Fruit fly (Drosophila melanogaster) whole organism, embryonic: ENCODE measurements around the gene CG10063.
A peak's percentile ranks its signal among the peaks of the same experiment; 100 is the strongest.

Experiments
- Ada2b ChIP-seq: fragments of 200-800 bp; sonication (Bioruptor generic); IDR thresholded peaks from 2 replicates; pipeline ENCODE4 v1.3.6; 2022; ENCODE audit warnings: missing biosample characterization, missing genetic modification characterization
- Adf1 ChIP-seq: fragments of 200-800 bp; sonication (Bioruptor generic); IDR thresholded peaks from 2 replicates; pipeline ENCODE4 v1.3.6; 2022; ENCODE audit warnings: missing biosample characterization, missing genetic modification characterization
- Atf-2 ChIP-seq: fragments of 200-800 bp; sonication (Bioruptor generic); optimal IDR thresholded peaks from 2 replicates; lab custom pipeline; 2016; ENCODE audit warnings: missing biosample characterization, missing genetic modification characterization
- B-H2 ChIP-seq: fragments of 200-800 bp; sonication (Bioruptor generic); optimal IDR thresholded peaks from 2 replicates; lab custom pipeline; 2018; ENCODE audit warnings: missing biosample characterization, mild to moderate bottlenecking, missing genetic modification characterization
- CG11247 ChIP-seq: fragments of 200-800 bp; sonication (Bioruptor generic); IDR thresholded peaks from 2 replicates; pipeline ENCODE4 v1.3.6; 2022; ENCODE audit warnings: missing biosample characterization, missing genetic modification characterization
- CG12104 ChIP-seq: fragments of 200-800 bp; sonication (Bioruptor generic); optimal IDR thresholded peaks from 3 replicates; lab custom pipeline; 2016; ENCODE audit warnings: missing biosample characterization, missing genetic modification characterization
- CG12391 ChIP-seq: fragments of 200-800 bp; sonication (Bioruptor generic); optimal IDR thresholded peaks from 3 replicates; lab custom pipeline; 2018; ENCODE audit warnings: missing biosample characterization, mild to moderate bottlenecking, missing genetic modification characterization, moderate library complexity
- CG12942 ChIP-seq: fragments of 200-800 bp; sonication (Bioruptor generic); optimal IDR thresholded peaks from 3 replicates; lab custom pipeline; 2016; ENCODE audit warnings: missing biosample characterization, missing genetic modification characterization
- CG13287 ChIP-seq: fragments of 200-800 bp; sonication (Bioruptor generic); IDR thresholded peaks from 2 replicates; pipeline ENCODE4 v1.3.6; 2022; ENCODE audit warnings: missing biosample characterization, missing genetic modification characterization; ENCODE audit not compliant: partially characterized antibody
- CG15601 ChIP-seq: fragments of 200-800 bp; sonication (Bioruptor generic); optimal IDR thresholded peaks from 3 replicates; lab custom pipeline; 2019; ENCODE audit warnings: missing biosample characterization, mild to moderate bottlenecking, missing genetic modification characterization, moderate library complexity
- CG17912 ChIP-seq: fragments of 200-800 bp; sonication (Bioruptor generic); optimal IDR thresholded peaks from 2 replicates; lab custom pipeline; 2018; ENCODE audit warnings: missing biosample characterization, mild to moderate bottlenecking, missing genetic modification characterization
- CG18619 ChIP-seq: fragments of 200-800 bp; sonication (Bioruptor generic); optimal IDR thresholded peaks from 3 replicates; lab custom pipeline; 2017; ENCODE audit warnings: missing biosample characterization, mild to moderate bottlenecking, missing genetic modification characterization
- CG18764 ChIP-seq: fragments of 200-800 bp; sonication (Bioruptor generic); optimal IDR thresholded peaks from 3 replicates; lab custom pipeline; 2016; ENCODE audit warnings: missing biosample characterization, missing genetic modification characterization
- CG2120 ChIP-seq: fragments of 200-800 bp; sonication (Bioruptor generic); optimal IDR thresholded peaks from 3 replicates; lab custom pipeline; 2016; ENCODE audit warnings: missing biosample characterization, missing genetic modification characterization
- CG30431 ChIP-seq: fragments of 200-800 bp; sonication (Bioruptor generic); optimal IDR thresholded peaks from 2 replicates; lab custom pipeline; 2017; ENCODE audit warnings: missing biosample characterization, missing genetic modification characterization
- CG3726 ChIP-seq: fragments of 200-800 bp; sonication (Bioruptor generic); IDR thresholded peaks from 3 replicates; pipeline ENCODE4, ENCODE4 v1.3.6; 2022; ENCODE audit warnings: missing biosample characterization, missing genetic modification characterization
- CG42726 ChIP-seq: fragments of 200-800 bp; sonication (Bioruptor generic); IDR thresholded peaks from 2 replicates; pipeline ENCODE4 v1.3.6; 2022; ENCODE audit warnings: missing biosample characterization, missing genetic modification characterization; ENCODE audit not compliant: partially characterized antibody
- CG4730 ChIP-seq: fragments of 200-800 bp; sonication (Bioruptor generic); IDR thresholded peaks from 2 replicates; pipeline ENCODE4 v1.3.6; 2022; ENCODE audit warnings: missing biosample characterization, missing genetic modification characterization
- CG6654 ChIP-seq: fragments of 200-800 bp; sonication (Bioruptor generic); optimal IDR thresholded peaks from 2 replicates; lab custom pipeline; 2017; ENCODE audit warnings: missing biosample characterization, mild to moderate bottlenecking, missing genetic modification characterization
- CG6791 ChIP-seq: fragments of 200-800 bp; sonication (Bioruptor generic); IDR thresholded peaks from 3 replicates; pipeline ENCODE4 v1.3.6; 2022; ENCODE audit warnings: missing biosample characterization, missing genetic modification characterization; ENCODE audit not compliant: partially characterized antibody
- CG7987 ChIP-seq: fragments of 200-800 bp; sonication (Bioruptor generic); optimal IDR thresholded peaks from 2 replicates; lab custom pipeline; 2018; ENCODE audit warnings: missing biosample characterization, mild to moderate bottlenecking, missing genetic modification characterization, moderate library complexity
- CG8765 ChIP-seq: fragments of 200-800 bp; sonication (Bioruptor generic); IDR thresholded peaks from 2 replicates; pipeline ENCODE4 v1.3.6; 2022; ENCODE audit warnings: missing biosample characterization, missing genetic modification characterization
- CG8924 ChIP-seq: fragments of 200-800 bp; optimal IDR thresholded peaks from 3 replicates; lab custom pipeline; 2019; ENCODE audit warnings: missing biosample characterization, mild to moderate bottlenecking, missing genetic modification characterization, moderate library complexity
- Camta ChIP-seq: fragments of 200-800 bp; sonication (Bioruptor generic); optimal IDR thresholded peaks from 2 replicates; lab custom pipeline; 2016; ENCODE audit warnings: missing biosample characterization, missing genetic modification characterization
- CkIIα-i1 ChIP-seq: fragments of 200-800 bp; sonication (Bioruptor generic); IDR thresholded peaks from 2 replicates; pipeline ENCODE4 v1.3.6; 2022; ENCODE audit warnings: missing biosample characterization, missing genetic modification characterization
- Deaf1 ChIP-seq: fragments of 200-800 bp; optimal IDR thresholded peaks from 3 replicates; lab custom pipeline; 2019; ENCODE audit warnings: missing biosample characterization, mild to moderate bottlenecking, missing genetic modification characterization, moderate library complexity
- Dip2 ChIP-seq: fragments of 200-800 bp; sonication (Bioruptor generic); IDR thresholded peaks from 2 replicates; pipeline ENCODE4 v1.3.6; 2022; ENCODE audit warnings: missing biosample characterization, missing genetic modification characterization
- Dp ChIP-seq: fragments of 200-800 bp; sonication (Bioruptor generic); optimal IDR thresholded peaks from 2 replicates; lab custom pipeline; 2018; ENCODE audit warnings: missing biosample characterization, mild to moderate bottlenecking, missing genetic modification characterization, moderate library complexity
- Dref ChIP-seq: fragments of 200-800 bp; sonication (Bioruptor generic); IDR thresholded peaks from 2 replicates; pipeline ENCODE4 v1.3.6; 2022; ENCODE audit warnings: missing biosample characterization, missing genetic modification characterization
- NC2β ChIP-seq: fragments of 200-800 bp; sonication (Bioruptor generic); optimal IDR thresholded peaks from 2 replicates; lab custom pipeline; 2016; ENCODE audit warnings: missing biosample characterization, missing genetic modification characterization
- NFAT ChIP-seq: fragments of 200-800 bp; sonication (Bioruptor generic); IDR thresholded peaks from 2 replicates; pipeline ENCODE4 v1.3.6; 2022; ENCODE audit warnings: missing biosample characterization, missing genetic modification characterization
- Pdp1 ChIP-seq, 2 experiments: fragments of 200-800 bp; sonication (Bioruptor generic); optimal IDR thresholded peaks; 3 replicates each; lab custom pipeline; 2016; ENCODE audit warnings: missing biosample characterization in 2 of 2, missing genetic modification characterization in 2 of 2, mild to moderate bottlenecking in 1 of 2, moderate library complexity in 1 of 2
- Scr ChIP-seq: fragments of 200-800 bp; sonication (Bioruptor generic); IDR thresholded peaks from 2 replicates; pipeline ENCODE4 v1.3.6; 2022; ENCODE audit warnings: missing biosample characterization, missing genetic modification characterization; ENCODE audit not compliant: partially characterized antibody
- Sry-δ ChIP-seq: fragments of 200-800 bp; sonication (Bioruptor generic); optimal IDR thresholded peaks from 2 replicates; lab custom pipeline; 2016; ENCODE audit warnings: missing biosample characterization, missing genetic modification characterization
- Tbp ChIP-seq: fragments of >200 bp; optimal IDR thresholded peaks from 2 replicates; lab custom pipeline; 2018; ENCODE audit warnings: missing biosample characterization, missing genetic modification characterization
- al ChIP-seq: fragments of 200-800 bp; sonication (Bioruptor generic); IDR thresholded peaks from 2 replicates; pipeline ENCODE4 v1.3.6; 2022; ENCODE audit warnings: missing biosample characterization, missing genetic modification characterization
- cg ChIP-seq: fragments of 200-800 bp; sonication (Bioruptor generic); optimal IDR thresholded peaks from 3 replicates; lab custom pipeline; 2019; ENCODE audit warnings: missing biosample characterization, mild to moderate bottlenecking, missing genetic modification characterization, moderate library complexity
- croc ChIP-seq: fragments of 200-800 bp; sonication (Bioruptor generic); conservative IDR thresholded peaks from 3 replicates; pipeline ENCODE4 v1.3.6; 2022; ENCODE audit warnings: missing biosample characterization, missing genetic modification characterization
- dm ChIP-seq: fragments of 200-800 bp; sonication (Bioruptor generic); optimal IDR thresholded peaks from 3 replicates; lab custom pipeline; 2016; ENCODE audit warnings: missing biosample characterization, missing genetic modification characterization
- esg ChIP-seq: fragments of 200-800 bp; sonication (Bioruptor generic); conservative IDR thresholded peaks from 2 replicates; pipeline ENCODE4 v1.3.6; 2022; ENCODE audit warnings: missing biosample characterization, missing genetic modification characterization
- kah ChIP-seq: fragments of 200-800 bp; sonication (Bioruptor generic); optimal IDR thresholded peaks from 2 replicates; lab custom pipeline; 2018; ENCODE audit warnings: missing biosample characterization, mild to moderate bottlenecking, missing genetic modification characterization
- lilli ChIP-seq: fragments of 200-800 bp; sonication (Bioruptor generic); optimal IDR thresholded peaks from 3 replicates; lab custom pipeline; 2016; ENCODE audit warnings: missing biosample characterization, missing genetic modification characterization
- lov ChIP-seq, 2 experiments: fragments of 200-800 bp in 1 of 2; fragments of >200 bp in 1 of 2; sonication (Bioruptor generic) in 1 of 2; IDR thresholded peaks in 1 of 2; optimal IDR thresholded peaks in 1 of 2; 2 replicates in 1 of 2; 3 replicates in 1 of 2; pipeline versions ENCODE4 v1.3.6 to Lab custom; 2017 to 2022; ENCODE audit warnings: missing biosample characterization in 1 of 2, missing genetic modification characterization in 1 of 2
- mirr ChIP-seq: fragments of 200-800 bp; sonication (Bioruptor generic); optimal IDR thresholded peaks from 3 replicates; lab custom pipeline; 2018; ENCODE audit warnings: missing biosample characterization, mild to moderate bottlenecking, missing genetic modification characterization
- mld ChIP-seq: fragments of 200-800 bp; sonication (Bioruptor generic); IDR thresholded peaks from 3 replicates; pipeline ENCODE4 v1.3.6; 2022; ENCODE audit warnings: missing biosample characterization, missing genetic modification characterization; ENCODE audit not compliant: partially characterized antibody
- pros ChIP-seq: fragments of 200-800 bp; sonication (Bioruptor generic); optimal IDR thresholded peaks from 3 replicates; lab custom pipeline; 2019; ENCODE audit warnings: missing biosample characterization, mild to moderate bottlenecking, missing genetic modification characterization, moderate library complexity
- seq ChIP-seq: fragments of 200-800 bp; sonication (Bioruptor generic); IDR thresholded peaks from 2 replicates; pipeline ENCODE4 v1.3.6; 2022; ENCODE audit warnings: missing biosample characterization, missing genetic modification characterization
- stwl ChIP-seq: fragments of 200-800 bp; sonication (Bioruptor generic); optimal IDR thresholded peaks from 3 replicates; lab custom pipeline; 2018; ENCODE audit warnings: missing biosample characterization, mild to moderate bottlenecking, missing genetic modification characterization, moderate library complexity
- tgo ChIP-seq: fragments of 200-800 bp; sonication (Bioruptor generic); IDR thresholded peaks from 3 replicates; pipeline ENCODE4 v1.3.6; 2022; ENCODE audit warnings: missing biosample characterization, missing genetic modification characterization

CG10063 gene

DNA sequence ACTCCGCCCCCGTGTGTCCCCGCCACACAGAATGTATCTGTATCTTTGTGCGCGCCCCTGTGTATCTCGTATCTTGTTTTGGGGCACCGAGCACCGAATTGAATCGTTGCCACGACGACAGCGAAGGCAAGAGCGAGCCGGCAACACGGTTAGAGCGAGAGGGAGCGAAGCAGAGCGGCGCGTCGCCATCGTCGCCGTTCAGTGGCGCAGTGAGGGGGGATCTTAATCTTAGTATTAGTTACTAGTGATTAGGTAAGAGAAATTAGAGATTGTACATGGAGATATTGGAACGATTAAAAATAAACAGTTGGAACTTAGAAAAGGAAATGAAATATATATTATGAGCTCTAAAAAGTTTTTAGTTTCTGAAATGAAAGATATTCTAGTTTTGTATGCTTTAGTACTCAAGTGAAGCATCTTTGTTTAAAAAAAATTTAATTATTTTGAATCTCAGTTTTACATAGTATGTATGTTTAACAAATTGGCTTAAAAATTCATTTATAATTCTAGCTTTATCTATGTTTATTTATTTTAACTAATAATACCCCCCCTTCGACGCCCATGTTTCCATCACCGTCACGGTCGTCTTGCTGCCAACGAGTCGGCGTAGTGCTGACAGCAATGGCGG, 16.8 kb upstream of the CG10063 start (continued):
- peak; percentile 94 for TF ChIP-seq CG12391 (tag; lab: Kevin White, UChicago)
- no peak; the same call in 1 of the 2 replicates for TF ChIP-seq CG13287 (GFP tag; lab: Robert Waterston, UW)
- peak; percentile 85 for TF ChIP-seq CG6654
- no peak for TF ChIP-seq Dip2 (GFP tag; lab: Robert Waterston, UW)
- TF ChIP-seq CG3726 (GFP tag; lab: Robert Waterston, UW) = peak; percentile 82; the same call in 2 of the 3 replicates
- no peak for TF ChIP-seq CkIIα-i1
- TF ChIP-seq Sry-δ (GFP tag; lab: Kevin White, UChicago) = peak; percentile 19
- TF ChIP-seq NC2β = peak; percentile 13
- peak; percentile 80 to 82 for TF ChIP-seq Pdp1 (GFP tag; optimal IDR thresholded peaks at IDR 0.05; lab: Kevin White, UChicago)
- peak; percentile 23 for TF ChIP-seq stwl (tag; lab: Kevin White, UChicago)
- no peak for TF ChIP-seq Tbp
- TF ChIP-seq CG18619 = peak; percentile 94
- TF ChIP-seq CG17912 (GFP tag; lab: Kevin White, UChicago) = no peak
- no peak for TF ChIP-seq CG42726 (GFP tag; lab: Robert Waterston, UW)
- peak; percentile 81 for TF ChIP-seq esg (GFP tag; lab: Robert Waterston, UW)
- TF ChIP-seq NFAT (GFP tag; lab: Robert Waterston, UW) = peak; percentile 53
- no peak for TF ChIP-seq cg (GFP tag; lab: Kevin White, UChicago)
- TF ChIP-seq CG12942 (GFP tag; lab: Kevin White, UChicago) = peak; percentile 77
- TF ChIP-seq CG7987 (GFP tag; lab: Kevin White, UChicago) = peak; percentile 8
- TF ChIP-seq CG8765 (GFP tag; lab: Robert Waterston, UW) = peak; percentile 32
- TF ChIP-seq pros (GFP tag; lab: Kevin White, UChicago) = peak; percentile 56
- TF ChIP-seq lilli (GFP tag; lab: Kevin White, UChicago) = peak; percentile 71
- peak; percentile 69 for TF ChIP-seq CG30431
- TF ChIP-seq Adf1 (GFP tag; lab: Robert Waterston, UW) = peak; percentile 79
- TF ChIP-seq CG8924 = peak; percentile 95
- TF ChIP-seq B-H2 (GFP tag; lab: Kevin White, UChicago) = peak; percentile 53
- TF ChIP-seq CG6791 (GFP tag; lab: Robert Waterston, UW) = no peak
- TF ChIP-seq CG11247 (GFP tag; lab: Robert Waterston, UW) = peak; percentile 68
- TF ChIP-seq tgo (GFP tag; lab: Robert Waterston, UW) = peak; percentile 89
- peak; percentile 76 for TF ChIP-seq kah
- peak; percentile 87 for TF ChIP-seq croc (GFP tag; lab: Robert Waterston, UW)
- no peak for TF ChIP-seq lov (optimal IDR thresholded peaks at IDR 0.05; lab: Kevin White, UChicago)
- TF ChIP-seq lov (GFP tag; IDR thresholded peaks at IDR 0.05; lab: Robert Waterston, UW) = peak; percentile 27; the same call in 1 of the 3 replicates
- TF ChIP-seq Camta = peak; percentile 79
- TF ChIP-seq Scr = 0 out of 2 replicates have a peak, but pooled peaks have one; percentile 8
- 0 out of 2 replicates have a peak, but pooled peaks have one; percentile 27 for TF ChIP-seq Dref
- TF ChIP-seq seq (GFP tag; lab: Robert Waterston, UW) = peak; percentile 27; the same call in 1 of the 2 replicates
- peak; percentile 18 for TF ChIP-seq mirr (GFP tag; lab: Kevin White, UChicago)
- no peak for TF ChIP-seq Dp (GFP tag; lab: Kevin White, UChicago)
- TF ChIP-seq al = peak; percentile 86
- peak; percentile 86 for TF ChIP-seq CG15601 (tag; lab: Kevin White, UChicago)
- TF ChIP-seq dm (GFP tag; lab: Kevin White, UChicago) = peak; percentile 23
- peak; percentile 82 for TF ChIP-seq CG18764 (GFP tag; lab: Kevin White, UChicago)
- TF ChIP-seq CG2120 = peak; percentile 78
- TF ChIP-seq Ada2b (GFP tag; lab: Robert Waterston, UW) = peak; percentile 65
- TF ChIP-seq CG4730 (GFP tag; lab: Robert Waterston, UW) = peak; percentile 79
- peak; percentile 49 for TF ChIP-seq Atf-2
- TF ChIP-seq mld (GFP tag; lab: Robert Waterston, UW) = no peak
- TF ChIP-seq CG12104 = peak; percentile 96
- TF ChIP-seq Deaf1 (tag; lab: Kevin White, UChicago) = peak; percentile 88
